Worm (Caenorhabditis elegans) whole organism, L1 larva: Measurements from ENCODE around the gene rabr-3.

ENCODE experiments used
- ama-1 ChIP-seq: fragments of 150-350 bp; optimal IDR thresholded peaks from 2 replicates; lab custom pipeline; 2014
- ceh-88 ChIP-seq: fragments of 200-800 bp; sonication (Bioruptor generic); IDR thresholded peaks from 2 replicates; pipeline ENCODE4 v1.3.6; 2022; ENCODE audit warnings: missing genetic modification characterization, missing compliant biosample characterization
- ceh-90 ChIP-seq: sonication (generic microtip); optimal IDR thresholded peaks from 2 replicates; lab custom pipeline; 2016; ENCODE audit warnings: missing genetic modification characterization, missing compliant biosample characterization
- egl-27 ChIP-seq, 2 experiments: fragments of 150-350 bp in 1 of 2; sonication (generic microtip); optimal IDR thresholded peaks; 3 replicates each; lab custom pipeline; 2017 to 2018; ENCODE audit warnings: missing biosample characterization in 2 of 2, missing genetic modification characterization in 2 of 2, missing genetic modification reagents in 2 of 2
- hlh-4 ChIP-seq: sonication (generic microtip); optimal IDR thresholded peaks from 2 replicates; lab custom pipeline; 2016; ENCODE audit warnings: mild to moderate bottlenecking, missing genetic modification characterization, missing compliant biosample characterization
- mdl-1 ChIP-seq, 2 experiments: fragments of 150-350 bp; optimal IDR thresholded peaks; 2 replicates each; lab custom pipeline; 2014 to 2017; ENCODE audit warnings: missing biosample characterization in 2 of 2, missing genetic modification characterization in 2 of 2, inconsistent platforms in 1 of 2
- mep-1 ChIP-seq: fragments of 150-350 bp; optimal IDR thresholded peaks from 2 replicates; lab custom pipeline; 2014; ENCODE audit warnings: missing biosample characterization, missing genetic modification characterization
- nhr-11 ChIP-seq: fragments of 150-350 bp; optimal IDR thresholded peaks from 2 replicates; lab custom pipeline; 2014; ENCODE audit warnings: missing biosample characterization, missing genetic modification characterization
- nhr-237 ChIP-seq: fragments of 150-350 bp; optimal IDR thresholded peaks from 2 replicates; lab custom pipeline; 2014; ENCODE audit warnings: missing biosample characterization, missing genetic modification characterization
- nhr-76 ChIP-seq: sonication (generic microtip); optimal IDR thresholded peaks from 2 replicates; lab custom pipeline; 2017; ENCODE audit warnings: missing biosample characterization, missing genetic modification characterization
- skn-1 ChIP-seq: fragments of 150-350 bp; optimal IDR thresholded peaks from 2 replicates; lab custom pipeline; 2014; ENCODE audit warnings: missing biosample characterization, missing genetic modification characterization
- unc-30 ChIP-seq: sonication (generic microtip); optimal IDR thresholded peaks from 2 replicates; lab custom pipeline; 2017; ENCODE audit warnings: missing biosample characterization, missing genetic modification characterization

DNA sequence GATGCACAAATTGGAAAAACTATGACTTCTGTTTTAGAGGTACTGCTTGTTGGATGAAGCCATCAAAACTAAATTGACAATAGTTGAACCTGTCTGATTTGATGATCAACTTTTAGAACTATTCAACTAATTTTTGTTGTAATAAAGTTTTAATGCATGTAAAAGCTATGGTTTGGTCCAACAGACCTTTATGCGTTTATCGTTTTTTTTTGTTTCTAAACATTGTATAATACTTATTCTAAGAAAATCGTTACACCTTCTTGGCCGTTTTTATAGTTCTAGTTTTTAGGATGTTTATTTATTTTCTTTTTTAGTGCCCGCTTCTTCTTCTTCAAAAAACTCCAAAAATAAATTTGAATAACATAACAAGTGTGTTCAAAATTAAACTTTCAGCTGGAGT is 31.8 kb upstream of the rabr-3 start, which contains the start of gene F10A3.12:
- TF ChIP-seq ceh-88 = no peak
- no peak for TF ChIP-seq egl-27 (tag; optimal IDR thresholded peaks at IDR 0.05; lab: Kevin White, UChicago)
- no peak for TF ChIP-seq unc-30 (tag; lab: Kevin White, UChicago)
- TF ChIP-seq nhr-11 = no peak
- no peak for TF ChIP-seq skn-1
- TF ChIP-seq mdl-1 (tag; optimal IDR thresholded peaks at IDR 0.05; lab: Kevin White, UChicago) = no peak
- no peak for TF ChIP-seq nhr-76 (tag; lab: Kevin White, UChicago)
- TF ChIP-seq ceh-90 = no peak
- no peak for TF ChIP-seq mep-1
- TF ChIP-seq hlh-4 = no peak
- no peak for TF ChIP-seq nhr-237 (tag; lab: Kevin White, UChicago)
- no peak for TF ChIP-seq ama-1
